Worm (Caenorhabditis elegans) whole organism, L4/young adult: ENCODE results near the gene R08C7.5.

Experiments
- W03F9.2 ChIP-seq: fragments of 150-350 bp; optimal IDR thresholded peaks from 2 replicates; lab custom pipeline; 2014; ENCODE audit warnings: missing biosample characterization, missing genetic modification characterization
- dao-5 ChIP-seq: sonication (generic microtip); optimal IDR thresholded peaks from 2 replicates; lab custom pipeline; 2016; ENCODE audit warnings: missing genotype, missing genetic modification characterization, moderate library complexity, missing compliant biosample characterization
- him-1 ChIP-seq: sonication (generic microtip); optimal IDR thresholded peaks from 2 replicates; lab custom pipeline; 2016; ENCODE audit warnings: missing genotype, missing genetic modification reagents, missing genetic modification characterization, missing compliant biosample characterization

The R08C7.5 gene

DNA sequence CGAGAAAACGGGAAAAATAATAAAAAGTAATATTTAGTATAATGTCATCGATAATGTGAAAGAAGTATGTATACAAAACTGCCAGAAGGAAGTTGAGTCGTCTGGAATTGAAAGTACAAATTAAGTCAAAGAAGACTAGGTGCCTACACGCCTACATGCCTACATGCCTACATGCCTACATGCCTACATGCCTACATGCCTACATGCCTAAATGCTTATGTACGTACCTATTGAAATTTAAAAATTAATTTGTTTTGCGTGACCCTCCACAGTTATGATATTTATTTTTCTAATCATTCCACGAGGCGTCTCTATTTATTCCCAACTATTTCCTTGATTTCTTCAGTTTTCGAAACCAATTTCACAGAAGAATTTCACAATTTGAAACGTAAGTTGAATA is at the start of gene R08C7.5, which contains the start of gene str-185:
Gene R08C7.5, plus strand, starts transcription at position 329 of the 400 bp plus-strand sequence.
Gene str-185, minus strand, starts transcription at position 101 of the 400 bp plus-strand sequence.
- TF ChIP-seq dao-5 (no peak), W03F9.2 (tag; lab: Kevin White, UChicago) (no peak), him-1 (tag; lab: Kevin White, UChicago) (no peak)

- no peak for TF ChIP-seq dao-5
- TF ChIP-seq W03F9.2 (tag; lab: Kevin White, UChicago) = no peak
- no peak for TF ChIP-seq him-1 (tag; lab: Kevin White, UChicago)
Measured at ce11 chrIV:4386351-4386750, 43.7 kb upstream of the R08C7.5 start, which contains the start of gene tald-1. tald-1 (plus strand) TSS chrIV:4386651.

ce11 chrIV:4390438-4390894 is 39.6 kb upstream of the R08C7.5 start, which contains the start of the genes rpl-7A and set-21:
rpl-7A (minus strand) TSS chrIV:4390590.
set-21 (plus strand) TSS chrIV:4390844.
- TF ChIP-seq dao-5 = no peak
- TF ChIP-seq him-1 (tag; lab: Kevin White, UChicago) = peak; percentile 73
- TF ChIP-seq W03F9.2 (tag; lab: Kevin White, UChicago) = peak; percentile 79

DNA sequence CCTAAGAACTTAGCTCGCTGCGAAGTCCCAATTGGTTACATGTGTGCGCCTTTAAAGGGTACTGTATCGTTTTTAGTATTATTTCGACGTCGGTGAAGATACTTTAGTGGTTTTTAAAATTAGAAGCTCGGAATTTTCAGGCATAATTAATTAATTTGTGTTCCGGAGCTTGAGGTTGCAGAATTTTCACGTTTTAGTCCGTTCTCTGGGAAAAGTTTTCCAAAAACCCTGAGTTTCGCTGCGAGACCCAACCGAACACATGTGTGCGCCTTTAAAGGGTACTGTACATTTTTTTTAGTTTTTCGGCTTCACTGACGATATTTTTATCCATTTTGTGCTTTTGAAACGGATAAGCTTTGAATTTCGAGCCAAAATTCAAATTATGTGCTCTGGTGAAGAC is 36.5 kb upstream of the R08C7.5 start:
- TF ChIP-seq W03F9.2 (tag; lab: Kevin White, UChicago) (peak; percentile 29), dao-5 (no peak)

DNA sequence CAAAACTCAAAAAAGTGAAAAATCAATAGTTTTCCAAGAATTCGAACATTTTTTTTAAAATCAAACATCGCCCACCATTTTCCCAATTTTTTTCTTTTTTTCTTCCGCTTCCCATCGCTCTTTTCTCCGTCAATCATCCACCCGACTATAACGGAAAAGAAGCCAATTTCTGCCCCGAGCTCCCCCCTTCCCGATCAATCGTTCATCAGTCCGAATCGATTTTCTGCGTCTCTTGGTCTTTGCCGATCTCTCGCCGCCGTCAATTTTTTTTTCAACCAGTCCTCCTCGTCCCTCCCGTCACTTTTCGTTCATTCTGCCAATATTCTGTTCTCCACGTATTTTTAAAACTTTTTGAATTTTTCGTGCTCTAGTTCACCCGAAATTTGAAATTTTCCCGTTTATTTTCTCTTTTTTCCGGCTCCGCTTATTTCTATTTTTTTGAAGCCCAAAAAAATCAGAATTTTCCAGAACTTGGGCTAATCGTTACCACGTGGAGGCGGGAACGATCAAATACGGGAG is 36.0 kb upstream of the R08C7.5 start, which contains the start of gene ell-1:
Gene ell-1, plus strand, starts transcription at position 469 of the 519 bp plus-strand sequence.
- no peak for TF ChIP-seq dao-5
- TF ChIP-seq W03F9.2 (tag; lab: Kevin White, UChicago) = no peak
- no peak for TF ChIP-seq him-1 (tag; lab: Kevin White, UChicago)

ce11 chrIV:4395555-4395954 is 34.5 kb upstream of the R08C7.5 start:
- TF ChIP-seq W03F9.2 (tag; lab: Kevin White, UChicago) (no peak), him-1 (tag; lab: Kevin White, UChicago) (no peak), dao-5 (no peak)

DNA sequence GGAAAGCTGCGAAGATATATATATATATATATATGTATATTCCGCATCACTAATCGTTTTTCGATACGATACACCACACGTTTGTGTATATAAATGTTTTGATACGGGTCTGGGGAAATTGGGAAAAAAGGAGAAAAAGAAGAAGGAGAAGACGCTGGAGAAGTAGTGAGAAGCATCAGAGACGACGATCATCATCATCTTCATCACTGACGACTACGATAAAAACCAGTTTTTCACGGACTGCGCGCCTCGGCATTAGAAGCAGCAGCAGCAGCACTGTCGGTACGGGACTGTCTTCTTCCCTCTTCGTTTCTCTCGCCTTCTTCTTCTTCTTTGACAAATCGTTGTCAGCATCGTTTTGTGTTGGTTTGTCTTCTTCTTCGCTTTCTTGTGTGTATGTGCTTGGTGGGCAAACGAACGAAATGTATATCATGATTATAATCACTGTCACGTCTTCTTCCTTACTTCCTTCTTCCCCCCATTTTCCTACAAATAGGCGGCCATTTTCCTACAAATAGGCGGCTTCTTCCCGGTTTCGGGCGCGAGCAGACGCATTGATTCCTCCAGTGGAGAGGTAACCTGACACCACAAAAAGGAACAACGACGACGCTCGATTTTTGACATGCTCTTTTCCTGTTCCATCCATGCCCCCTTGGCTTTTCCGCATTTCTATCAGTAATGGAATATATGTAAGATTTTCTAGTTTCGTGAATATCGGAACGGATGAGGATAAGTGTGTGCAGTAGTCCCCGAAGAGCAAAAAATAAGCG is 33.8 kb upstream of the R08C7.5 start:
- TF ChIP-seq dao-5 = no peak
- no peak for TF ChIP-seq W03F9.2 (tag; lab: Kevin White, UChicago)
- TF ChIP-seq him-1 (tag; lab: Kevin White, UChicago) = no peak

ce11 chrIV:4397111-4397510 is 32.9 kb upstream of the R08C7.5 start:
- TF ChIP-seq him-1 (tag; lab: Kevin White, UChicago) = no peak

ce11 chrIV:4397586-4397985 is 32.4 kb upstream of the R08C7.5 start:
- TF ChIP-seq him-1 (tag; lab: Kevin White, UChicago) (no peak), W03F9.2 (tag; lab: Kevin White, UChicago) (no peak), dao-5 (no peak)

- TF ChIP-seq dao-5 (no peak), W03F9.2 (tag; lab: Kevin White, UChicago) (no peak), him-1 (tag; lab: Kevin White, UChicago) (no peak)
Measured at ce11 chrIV:4398420-4398819, 31.6 kb upstream of the R08C7.5 start.

DNA sequence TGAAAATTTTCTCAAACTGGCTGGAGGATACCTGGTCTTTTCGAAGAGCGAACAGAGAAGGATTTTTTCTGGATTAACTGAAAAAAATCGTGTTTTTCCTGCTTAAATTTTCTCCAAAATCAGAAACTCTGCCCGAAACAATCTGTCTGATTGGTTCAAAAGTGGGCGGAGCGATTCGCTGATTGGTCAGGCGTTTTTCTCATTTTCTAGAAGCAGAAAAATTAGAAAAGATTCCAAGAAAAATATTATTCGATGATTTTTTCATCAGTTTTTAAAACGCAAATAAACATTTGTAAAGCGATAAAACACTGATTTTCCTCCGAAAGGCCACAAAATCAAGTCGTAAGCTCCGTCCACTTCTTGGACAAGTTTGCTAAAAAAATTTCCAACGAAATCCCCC is 31.1 kb upstream of the R08C7.5 start:
- TF ChIP-seq him-1 (tag; lab: Kevin White, UChicago) (no peak), W03F9.2 (tag; lab: Kevin White, UChicago) (no peak), dao-5 (no peak)

DNA sequence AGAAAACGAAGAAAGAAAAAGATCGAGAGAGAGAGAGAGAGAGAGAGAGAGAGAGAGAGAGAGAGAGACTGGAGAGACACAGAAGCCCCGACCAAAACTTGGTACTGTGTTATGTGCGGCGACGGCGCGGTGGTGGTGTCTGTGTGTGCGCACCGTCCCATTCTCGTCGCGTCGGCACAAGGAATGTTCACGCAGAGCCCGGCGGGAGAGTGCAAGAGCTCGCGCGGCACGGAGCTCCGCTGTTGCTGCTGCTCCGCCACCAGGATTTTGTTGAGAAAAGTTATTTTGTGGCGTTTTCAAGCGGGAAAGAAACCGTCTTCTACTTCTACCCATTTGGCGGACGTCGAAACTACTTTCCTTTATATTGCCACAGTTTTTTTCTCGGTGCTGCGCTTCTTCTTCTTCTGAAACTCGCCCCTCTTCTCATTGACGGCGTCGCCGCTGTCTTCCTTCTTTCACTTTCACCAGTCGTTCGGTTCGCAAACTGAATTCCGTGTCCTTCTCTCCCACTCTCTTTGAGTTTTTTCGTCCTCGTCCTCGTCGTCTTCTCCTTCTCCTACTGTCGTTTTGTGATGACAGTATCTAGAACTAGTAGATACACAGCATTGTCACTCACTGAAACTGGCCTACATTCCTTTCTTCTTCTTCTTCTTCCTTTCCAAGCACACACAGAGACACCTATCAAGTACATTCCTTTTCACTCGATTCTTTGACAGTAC is 30.5 kb upstream of the R08C7.5 start:
- no peak for TF ChIP-seq him-1 (tag; lab: Kevin White, UChicago)
- TF ChIP-seq dao-5 = no peak
- no peak for TF ChIP-seq W03F9.2 (tag; lab: Kevin White, UChicago)

- TF ChIP-seq dao-5 (no peak), him-1 (tag; lab: Kevin White, UChicago) (no peak), W03F9.2 (tag; lab: Kevin White, UChicago) (no peak)
Measured at ce11 chrIV:4400350-4401326, 29.4 kb upstream of the R08C7.5 start, which contains the start of gene Y24D9A.6. Y24D9A.6 (minus strand) TSS chrIV:4400400.
